Fruit fly (Drosophila melanogaster): ENCODE measurements around the gene CG10713.
A peak's percentile ranks its signal among the peaks of the same experiment; 100 is the strongest.

Gene CG10713

DNA sequence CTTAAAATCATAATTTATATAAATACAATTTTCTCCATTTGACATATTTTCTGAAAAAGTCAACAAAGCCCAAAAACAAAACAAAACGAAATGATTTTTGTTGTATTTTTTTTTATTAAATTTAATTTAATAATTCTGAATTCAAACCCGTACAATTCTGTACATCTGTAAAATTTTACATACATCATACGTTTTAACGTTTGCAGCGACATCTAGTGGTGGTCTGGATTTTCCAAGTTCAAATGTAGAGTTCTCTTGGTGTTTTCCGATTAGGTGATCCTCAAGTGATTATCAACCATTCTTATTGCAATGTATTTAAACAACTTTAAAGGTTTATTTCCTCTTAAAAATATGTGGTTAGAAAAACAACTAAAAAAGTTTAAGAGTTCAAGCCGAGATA is 24.0 kb downstream of the CG10713 start (continued):
- TF ChIP-seq CG6254 (GFP tag; optimal IDR thresholded peaks at IDR 0.05) = no peak
- TF ChIP-seq jumu (GFP tag; optimal IDR thresholded peaks at IDR 0.05) = peak; percentile 15
- TF ChIP-seq CG7839 (tag; optimal IDR thresholded peaks at IDR 0.05) = peak; percentile 54
- 0 out of 2 replicates have a peak, but pooled peaks have one; percentile 20 for TF ChIP-seq Ptx1 (GFP tag; IDR thresholded peaks at IDR 0.05)
- TF ChIP-seq CG5245 (GFP tag; optimal IDR thresholded peaks at IDR 0.05) = peak; percentile 61
- peak in 1 of 2 experiments; percentile 99 for TF ChIP-seq insv (GFP tag; optimal IDR thresholded peaks at IDR 0.05)
- TF ChIP-seq CG30403 (GFP tag; optimal IDR thresholded peaks at IDR 0.05) = peak; percentile 49
- TF ChIP-seq trem (tag; optimal IDR thresholded peaks at IDR 0.05) = peak; percentile 57
- TF ChIP-seq CG33213 (GFP tag; optimal IDR thresholded peaks at IDR 0.05) = peak; percentile 49
- TF ChIP-seq CG16863 (GFP tag; optimal IDR thresholded peaks at IDR 0.05) = peak; percentile 8
- peak; percentile 37 for TF ChIP-seq vvl (GFP tag; IDR thresholded peaks at IDR 0.05)
- TF ChIP-seq jing (GFP tag; optimal IDR thresholded peaks at IDR 0.05) = peak; percentile 6
- peak; percentile 15; the same call in 1 of the 3 replicates for TF ChIP-seq zfh1 (GFP tag; IDR thresholded peaks at IDR 0.05)
- peak; percentile 21 for TF ChIP-seq kay (GFP tag; optimal IDR thresholded peaks at IDR 0.05)
- TF ChIP-seq luna (GFP tag; optimal IDR thresholded peaks at IDR 0.05) = no peak
- no peak for TF ChIP-seq fd96Cb (tag; optimal IDR thresholded peaks at IDR 0.05)
- TF ChIP-seq Jarid2 (GFP tag; optimal IDR thresholded peaks at IDR 0.05) = peak; percentile 34
- TF ChIP-seq so (GFP tag; IDR thresholded peaks at IDR 0.05) = no peak
- TF ChIP-seq Usf (GFP tag; optimal IDR thresholded peaks at IDR 0.05) = no peak
- TF ChIP-seq Meics (GFP tag; optimal IDR thresholded peaks at IDR 0.05) = no peak
- no peak for TF ChIP-seq crol (GFP tag; IDR thresholded peaks at IDR 0.05)
- no peak for TF ChIP-seq NC2α (GFP tag; optimal IDR thresholded peaks at IDR 0.05)
- no peak for TF ChIP-seq E2f2 (GFP tag; IDR thresholded peaks at IDR 0.05)
- peak; percentile 40 for TF ChIP-seq az2 (GFP tag; optimal IDR thresholded peaks at IDR 0.05)
- TF ChIP-seq gcm (GFP tag; optimal IDR thresholded peaks at IDR 0.05) = no peak

DNA sequence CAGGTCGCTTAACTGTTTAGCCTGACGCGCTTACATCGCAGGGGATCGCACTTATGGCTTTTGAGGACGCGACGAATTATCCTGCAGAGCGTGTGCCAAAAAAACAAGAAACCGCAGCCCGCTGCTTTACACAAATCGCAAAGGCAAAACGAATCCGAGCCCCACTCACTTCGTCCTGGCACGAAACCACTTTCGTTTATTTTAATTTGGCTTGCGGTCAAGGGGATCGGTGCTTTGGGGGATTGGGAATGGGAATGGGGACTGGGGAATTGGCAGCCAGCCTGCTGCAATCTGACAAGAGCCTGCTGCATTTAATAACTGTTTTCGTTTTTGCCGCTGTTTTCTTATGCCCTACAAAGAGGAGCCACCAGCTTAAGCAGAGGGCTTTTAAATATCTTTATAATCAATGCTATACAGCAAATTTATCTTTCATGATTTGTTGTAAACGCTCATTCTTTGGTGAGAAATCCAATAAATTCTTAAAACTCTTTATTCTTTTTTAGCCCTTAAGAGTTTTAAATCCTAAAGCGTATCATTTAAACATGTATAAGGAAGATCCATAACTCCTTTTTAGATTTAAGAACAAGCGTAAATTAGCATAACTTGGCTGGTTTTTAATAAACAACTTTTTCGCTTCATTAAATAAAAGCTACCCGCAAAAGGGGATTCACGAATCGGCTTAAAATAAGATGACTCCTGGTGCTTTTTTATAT is 25.1 kb downstream of the CG10713 start:
- TF ChIP-seq sens (GFP tag) = peak; percentile 11
- TF ChIP-seq klu (GFP tag; IDR thresholded peaks at IDR 0.05) = no peak

DNA sequence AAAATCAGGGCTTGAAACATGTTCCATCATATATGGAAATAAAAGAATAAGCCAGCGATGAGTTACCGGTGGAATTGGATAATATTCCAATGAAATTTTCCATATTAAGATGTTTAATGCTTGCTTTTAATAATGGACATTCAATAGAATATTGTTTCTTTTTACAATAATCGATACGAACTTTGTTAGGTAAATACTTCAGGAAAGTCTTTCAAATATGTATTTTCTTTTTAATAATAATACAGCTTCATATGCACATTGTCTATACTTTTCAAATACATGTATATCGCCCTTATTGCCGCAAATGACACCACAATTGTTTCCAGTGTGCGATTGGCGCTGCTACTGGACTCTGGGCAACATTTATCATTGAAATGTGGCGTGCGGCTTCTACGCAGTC is 28.2 kb downstream of the CG10713 start:
- peak; percentile 40 for TF ChIP-seq dmrt11E (tag; optimal IDR thresholded peaks at IDR 0.05)
- TF ChIP-seq D (optimal IDR thresholded peaks at IDR 0.05) = no peak
- no peak for TF ChIP-seq D (GFP tag; optimal IDR thresholded peaks at IDR 0.05)
- TF ChIP-seq Opbp (GFP tag; IDR thresholded peaks at IDR 0.05; ENCODE audit: partially characterized antibody) = no peak
- no peak for TF ChIP-seq hkb (optimal IDR thresholded peaks at IDR 0.05)
- no peak for TF ChIP-seq hkb (GFP tag; IDR thresholded peaks at IDR 0.05)
- no peak for TF ChIP-seq Jarid2 (GFP tag; optimal IDR thresholded peaks at IDR 0.05)
- peak; percentile 20 for TF ChIP-seq CG18262 (tag; optimal IDR thresholded peaks at IDR 0.05)
- no peak for TF ChIP-seq CG1603 (tag; optimal IDR thresholded peaks at IDR 0.05)
- no peak for TF ChIP-seq CG12659 (GFP tag; optimal IDR thresholded peaks at IDR 0.05)
- no peak for TF ChIP-seq br (optimal IDR thresholded peaks at IDR 0.05)
- TF ChIP-seq nom (GFP tag; optimal IDR thresholded peaks at IDR 0.05) = no peak
- TF ChIP-seq bsh (GFP tag; optimal IDR thresholded peaks at IDR 0.05) = peak in 1 of 2 experiments; percentile 12
- TF ChIP-seq Six4 (GFP tag; optimal IDR thresholded peaks at IDR 0.05) = no peak
- TF ChIP-seq CG4282 (GFP tag; optimal IDR thresholded peaks at IDR 0.05) = no peak
- no peak for TF ChIP-seq CG4360 (GFP tag; IDR thresholded peaks at IDR 0.05)
- no peak for TF ChIP-seq CG14667 (GFP tag; IDR thresholded peaks at IDR 0.05)
- TF ChIP-seq CG2678 (tag; optimal IDR thresholded peaks at IDR 0.05) = no peak
- no peak for TF ChIP-seq CG43689 (GFP tag; IDR thresholded peaks at IDR 0.05)
- no peak for TF ChIP-seq shn (GFP tag; optimal IDR thresholded peaks at IDR 0.05)
- no peak for TF ChIP-seq CG10321 (GFP tag; IDR thresholded peaks at IDR 0.05)
- TF ChIP-seq knrl (GFP tag; IDR thresholded peaks at IDR 0.05; ENCODE audit: partially characterized antibody) = no peak
- TF ChIP-seq CG12769 (tag; optimal IDR thresholded peaks at IDR 0.05) = no peak
- no peak for TF ChIP-seq Mrtf (GFP tag; IDR thresholded peaks at IDR 0.05)
